Worm (Caenorhabditis elegans): ENCODE data around the gene flp-18.
A peak's percentile ranks its signal among the peaks of the same experiment; 100 is the strongest.

flp-18 gene

DNA sequence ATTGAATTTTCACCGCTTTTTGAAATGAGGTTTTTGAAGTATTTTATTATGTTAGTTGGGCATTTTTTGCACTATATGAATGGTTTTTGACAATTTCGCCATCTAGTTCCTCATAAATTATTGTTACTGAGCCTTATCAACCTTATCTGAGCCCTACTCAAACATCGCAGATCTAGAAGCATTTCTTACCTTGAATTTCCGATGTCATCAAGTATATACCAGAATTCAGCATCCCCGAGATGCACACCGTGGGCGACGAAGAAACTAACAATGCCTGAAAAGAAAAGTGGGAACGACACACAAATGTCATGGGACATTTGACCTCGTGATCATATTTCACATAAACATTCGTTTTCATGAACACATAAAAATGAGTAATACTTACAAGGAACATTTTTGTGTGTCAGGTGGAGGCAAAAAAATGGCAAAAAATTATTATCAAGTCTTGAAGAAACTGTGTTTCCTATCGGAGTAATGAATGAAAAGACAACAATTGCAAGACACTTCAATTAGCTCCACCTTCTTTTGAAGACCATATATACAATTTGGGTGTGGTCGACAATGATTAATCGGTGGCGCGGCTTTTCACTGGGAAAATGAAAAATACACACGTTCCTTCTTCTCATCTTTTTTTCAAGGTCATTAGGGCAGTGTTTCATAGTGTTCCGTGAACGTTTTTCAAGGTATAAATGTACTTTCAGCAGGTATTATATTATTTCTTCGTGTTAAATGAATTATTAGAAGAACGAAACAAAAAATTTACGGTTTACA lies 45.9 kb downstream of the flp-18 start (continued):
- no peak for TF ChIP-seq vab-7 (GFP tag; IDR thresholded peaks at IDR 0.05)
- TF ChIP-seq ces-1 (GFP tag; optimal IDR thresholded peaks at IDR 0.05): no peak
- TF ChIP-seq jun-1 (tag; optimal IDR thresholded peaks at IDR 0.05): no peak
- no peak for TF ChIP-seq nhr-25 (tag; optimal IDR thresholded peaks at IDR 0.05; ENCODE audit: borderline replicate concordance, insufficient read depth)
- no peak for TF ChIP-seq cey-2 (tag; optimal IDR thresholded peaks at IDR 0.05; ENCODE audit: borderline replicate concordance, insufficient read depth)
- TF ChIP-seq Y75B8A.6 (GFP tag; IDR thresholded peaks at IDR 0.05): no peak
- no peak for TF ChIP-seq pqm-1 (tag; optimal IDR thresholded peaks at IDR 0.05)
- no peak for TF ChIP-seq F44E2.7 (GFP tag; IDR thresholded peaks at IDR 0.05)
- TF ChIP-seq snpc-1.2 (GFP tag; IDR thresholded peaks at IDR 0.05): no peak
- TF ChIP-seq lir-3 (tag; optimal IDR thresholded peaks at IDR 0.05): no peak
- no peak for TF ChIP-seq nhr-11 (tag; optimal IDR thresholded peaks at IDR 0.05)
- no peak for TF ChIP-seq set-16 (GFP tag; IDR thresholded peaks at IDR 0.05)
- TF ChIP-seq dpl-1 (GFP tag; optimal IDR thresholded peaks at IDR 0.05): no peak
- TF ChIP-seq dmd-9 (GFP tag; IDR thresholded peaks at IDR 0.05): no peak
- TF ChIP-seq pha-4 (GFP tag; IDR thresholded peaks at IDR 0.05): no peak
- TF ChIP-seq pha-4 (tag; optimal IDR thresholded peaks at IDR 0.05): peak; percentile 4
- TF ChIP-seq ceh-32 (tag; optimal IDR thresholded peaks at IDR 0.05; ENCODE audit: poor library complexity): no peak
- no peak for TF ChIP-seq arid-1 (GFP tag; conservative IDR thresholded peaks at IDR 0.05)
- no peak for TF ChIP-seq ceh-28 (tag; optimal IDR thresholded peaks at IDR 0.05)
- no peak for TF ChIP-seq mxl-2 (GFP tag; conservative IDR thresholded peaks at IDR 0.05)
- TF ChIP-seq hmg-1.1 (GFP tag; IDR thresholded peaks at IDR 0.05): peak; percentile 36; the same call in 1 of the 2 replicates
- no peak for TF ChIP-seq mes-2 (tag; optimal IDR thresholded peaks at IDR 0.05; ENCODE audit: poor library complexity, severe bottlenecking)
- TF ChIP-seq saeg-2 (GFP tag; IDR thresholded peaks at IDR 0.05): no peak
- TF ChIP-seq spr-1 (tag; optimal IDR thresholded peaks at IDR 0.05): no peak
- TF ChIP-seq lin-13 (GFP tag; optimal IDR thresholded peaks at IDR 0.05): no peak
- no peak for TF ChIP-seq unc-130 (GFP tag; optimal IDR thresholded peaks at IDR 0.05)
- TF ChIP-seq ztf-7 (tag; optimal IDR thresholded peaks at IDR 0.05): no peak
- peak; percentile 96 for TF ChIP-seq hlh-30 (tag; optimal IDR thresholded peaks at IDR 0.05; ENCODE audit: insufficient read depth)
- TF ChIP-seq ceh-44 (GFP tag; IDR thresholded peaks at IDR 0.05): no peak
- TF ChIP-seq hlh-11 (tag; optimal IDR thresholded peaks at IDR 0.05): peak; percentile 73
- no peak for TF ChIP-seq D1046.2 (GFP tag; IDR thresholded peaks at IDR 0.05)
- no peak for TF ChIP-seq madf-5 (GFP tag; IDR thresholded peaks at IDR 0.05)
- no peak for TF ChIP-seq T20F7.1 (GFP tag; optimal IDR thresholded peaks at IDR 0.05)
- TF ChIP-seq nhr-76 (tag; optimal IDR thresholded peaks at IDR 0.05): no peak
- no peak for TF ChIP-seq nhr-41 (GFP tag; IDR thresholded peaks at IDR 0.05)
- TF ChIP-seq spr-3 (GFP tag; optimal IDR thresholded peaks at IDR 0.05): no peak
- no peak for TF ChIP-seq nhr-42 (GFP tag; IDR thresholded peaks at IDR 0.05)
- no peak for TF ChIP-seq F26F4.8 (GFP tag; conservative IDR thresholded peaks at IDR 0.05)
- no peak for TF ChIP-seq R02D3.7 (tag; optimal IDR thresholded peaks at IDR 0.05)
- TF ChIP-seq tra-1 (GFP tag; IDR thresholded peaks at IDR 0.05): peak; percentile 26; the same call in 1 of the 2 replicates
- no peak for TF ChIP-seq unc-39 (tag; optimal IDR thresholded peaks at IDR 0.05)
- TF ChIP-seq zfp-2 (tag; optimal IDR thresholded peaks at IDR 0.05): no peak
- TF ChIP-seq lim-7 (GFP tag; IDR thresholded peaks at IDR 0.05): no peak

All from whole organism, L4 larva.